Worm (Caenorhabditis elegans): ENCODE measurements around the gene ugt-34.
A peak's percentile ranks its signal among the peaks of the same experiment; 100 is the strongest.

The ugt-34 gene

DNA sequence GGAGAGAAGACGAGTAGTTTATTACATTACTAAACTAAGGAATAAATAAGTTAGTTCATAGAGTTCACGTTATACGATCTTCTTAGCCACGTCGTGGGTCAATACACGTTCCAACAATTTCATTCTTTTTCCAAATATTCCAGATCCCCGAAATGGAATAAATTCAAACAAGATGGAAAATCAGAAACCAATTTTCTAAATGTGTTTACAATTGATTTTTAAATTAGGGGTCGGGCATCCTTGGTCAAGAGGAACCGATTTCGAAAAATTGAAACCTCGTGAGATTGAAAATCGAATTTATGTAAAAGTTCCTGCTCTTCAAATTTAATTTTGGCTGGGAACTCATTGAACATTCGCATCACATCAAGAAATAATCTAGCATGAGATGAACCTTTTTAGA lies 28.0 kb upstream of the ugt-34 start:
- TF ChIP-seq ama-1 (optimal IDR thresholded peaks at IDR 0.05), result no peak
- peak; percentile 59 for TF ChIP-seq fkh-4 (tag; optimal IDR thresholded peaks at IDR 0.05; ENCODE audit: borderline replicate concordance)
- TF ChIP-seq fos-1 (tag; optimal IDR thresholded peaks at IDR 0.05), result no peak
- TF ChIP-seq hlh-4 (tag; optimal IDR thresholded peaks at IDR 0.05), result no peak
- no peak for TF ChIP-seq nhr-90 (tag; optimal IDR thresholded peaks at IDR 0.05; ENCODE audit: poor library complexity)
- no peak for TF ChIP-seq F16B12.6 (tag; optimal IDR thresholded peaks at IDR 0.05)
- no peak for TF ChIP-seq efl-3 (GFP tag; optimal IDR thresholded peaks at IDR 0.05)
- peak; percentile 84 for TF ChIP-seq dsc-1 (tag; optimal IDR thresholded peaks at IDR 0.05)
- TF ChIP-seq ces-1 (GFP tag; optimal IDR thresholded peaks at IDR 0.05), result no peak
- TF ChIP-seq xbp-1 (tag; optimal IDR thresholded peaks at IDR 0.05), result no peak
- peak; percentile 41 for TF ChIP-seq fkh-10 (GFP tag; optimal IDR thresholded peaks at IDR 0.05)
- no peak for TF ChIP-seq dpl-1 (GFP tag; optimal IDR thresholded peaks at IDR 0.05)
- no peak for TF ChIP-seq grh-1 (GFP tag; IDR thresholded peaks at IDR 0.05)
- TF ChIP-seq lin-14 (GFP tag; optimal IDR thresholded peaks at IDR 0.05), result peak; percentile 20
- no peak for TF ChIP-seq pax-3 (tag; optimal IDR thresholded peaks at IDR 0.05)
- TF ChIP-seq sup-37 (GFP tag; optimal IDR thresholded peaks at IDR 0.05), result no peak

DNA sequence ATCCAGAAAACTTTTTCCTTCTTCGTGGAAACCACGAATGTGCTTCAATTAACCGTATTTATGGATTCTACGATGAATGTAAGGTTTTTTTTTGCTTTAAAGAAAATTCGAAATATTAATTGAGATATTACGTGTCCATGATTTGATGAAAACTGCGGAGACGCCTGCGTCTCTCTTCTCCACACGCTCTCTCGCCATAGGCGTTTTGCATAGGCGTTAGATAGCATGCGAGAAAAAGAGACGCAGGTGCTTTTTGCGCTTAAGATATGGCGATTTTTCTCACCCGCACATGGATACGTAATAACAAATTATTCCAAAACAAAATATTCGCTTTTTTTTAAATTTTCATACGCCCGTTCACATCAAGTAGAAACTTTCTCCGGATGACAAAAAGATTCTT lies 26.7 kb upstream of the ugt-34 start:
- no peak for TF ChIP-seq jun-1 (tag; optimal IDR thresholded peaks at IDR 0.05)
- no peak for TF ChIP-seq efl-1 (optimal IDR thresholded peaks at IDR 0.05)
- TF ChIP-seq efl-1 (GFP tag; optimal IDR thresholded peaks at IDR 0.05 in 1 of 2), result peak in 1 of 2 experiments; percentile 86

DNA sequence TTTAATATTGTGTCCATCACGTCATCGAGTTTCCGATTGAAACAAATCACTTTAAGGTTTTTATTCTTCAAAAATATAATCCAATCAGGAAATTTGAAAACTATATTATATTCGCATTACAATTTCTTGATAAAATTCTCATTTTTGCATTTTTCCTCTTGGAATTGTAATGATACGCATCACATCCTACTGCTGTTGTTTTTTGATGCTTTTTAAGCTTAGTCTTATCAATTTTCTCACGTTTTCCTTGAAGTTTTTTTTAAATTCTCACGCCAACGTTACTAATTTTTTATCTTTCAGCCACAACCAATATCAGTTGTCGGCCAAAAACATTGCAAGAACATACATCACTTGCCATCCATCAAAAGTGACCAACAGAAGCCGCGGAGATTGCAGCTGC lies 25.3 kb upstream of the ugt-34 start, which contains the start of gene gsp-1:
Gene gsp-1 (plus strand): TSS at position 301 of the 400 bp plus-strand sequence.
- TF ChIP-seq nhr-85 (tag) (peak; percentile 41), nhr-11 (tag; optimal IDR thresholded peaks at IDR 0.05) (no peak), mab-9 (GFP tag; IDR thresholded peaks at IDR 0.05) (no peak), Y116A8C.19 (tag; optimal IDR thresholded peaks at IDR 0.05; ENCODE audit: borderline replicate concordance) (no peak), efl-1 (optimal IDR thresholded peaks at IDR 0.05) (no peak), efl-1 (GFP tag; optimal IDR thresholded peaks at IDR 0.05 in 1 of 2) (peak in 1 of 2 experiments; percentile 49), swsn-7 (tag; optimal IDR thresholded peaks at IDR 0.05) (no peak), nhr-20 (tag; optimal IDR thresholded peaks at IDR 0.05) (no peak), nhr-76 (tag; optimal IDR thresholded peaks at IDR 0.05) (no peak), isw-1 (GFP tag; IDR thresholded peaks at IDR 0.05) (no peak), pag-3 (tag; optimal IDR thresholded peaks at IDR 0.05; ENCODE audit: borderline replicate concordance, insufficient read depth) (no peak), fkh-10 (GFP tag; optimal IDR thresholded peaks at IDR 0.05) (no peak), dsc-1 (tag; optimal IDR thresholded peaks at IDR 0.05) (no peak), lin-39 (tag; optimal IDR thresholded peaks at IDR 0.05) (no peak), fkh-4 (tag; optimal IDR thresholded peaks at IDR 0.05; ENCODE audit: borderline replicate concordance) (no peak), pqm-1 (tag; optimal IDR thresholded peaks at IDR 0.05) (no peak), unc-30 (tag; optimal IDR thresholded peaks at IDR 0.05) (no peak)

DNA sequence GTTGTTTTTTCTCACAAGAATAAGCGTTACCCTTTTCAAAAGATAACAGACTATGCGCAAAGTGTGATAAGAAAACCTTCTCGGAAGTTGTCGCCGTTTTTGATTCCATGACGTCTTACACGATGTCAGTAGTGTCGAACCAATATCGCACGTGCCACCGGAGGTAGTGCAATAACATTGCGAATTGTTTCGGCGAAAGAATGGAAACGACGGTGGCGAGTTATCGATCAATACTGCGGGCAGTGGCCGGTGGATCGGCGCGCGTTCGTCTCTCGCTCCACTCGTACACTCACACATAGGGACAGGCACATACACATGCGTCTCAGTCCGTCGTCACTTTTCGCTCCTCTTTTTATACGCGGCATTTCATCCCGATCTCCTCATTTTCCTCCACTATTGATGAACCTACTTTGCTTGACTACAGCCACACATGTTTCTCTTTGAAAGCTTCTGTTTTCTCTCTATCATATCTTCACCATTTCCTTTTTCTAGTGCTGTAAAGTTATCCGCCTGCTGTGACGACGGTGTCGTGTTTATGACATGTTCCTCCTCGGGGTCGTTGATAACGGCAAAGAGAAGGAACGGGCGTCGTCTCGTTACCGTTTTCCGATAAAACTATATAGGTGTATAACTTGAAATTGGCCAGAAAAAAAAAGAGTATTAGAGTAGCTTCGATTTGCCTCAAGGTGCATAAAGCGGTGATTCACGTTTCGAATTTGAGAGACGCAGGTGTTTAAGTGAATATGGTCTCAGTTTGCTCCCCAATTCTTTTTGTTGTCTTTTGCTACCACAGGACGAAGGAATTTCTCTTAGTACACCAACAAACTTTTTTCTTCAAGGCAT lies 24.6 kb upstream of the ugt-34 start:
- TF ChIP-seq ama-1 (optimal IDR thresholded peaks at IDR 0.05), result no peak
- TF ChIP-seq ets-5 (GFP tag; IDR thresholded peaks at IDR 0.05), result no peak
- TF ChIP-seq nhr-71 (tag; optimal IDR thresholded peaks at IDR 0.05), result peak; percentile 54
- no peak for TF ChIP-seq alr-1 (tag; optimal IDR thresholded peaks at IDR 0.05; ENCODE audit: borderline replicate concordance)
- TF ChIP-seq unc-62 (GFP tag; optimal IDR thresholded peaks at IDR 0.05), result no peak
- TF ChIP-seq lin-35 (GFP tag; optimal IDR thresholded peaks at IDR 0.05), result peak in 1 of 2 experiments; percentile 57
- TF ChIP-seq ceh-90 (tag; optimal IDR thresholded peaks at IDR 0.05), result no peak
- no peak for TF ChIP-seq pax-3 (tag; optimal IDR thresholded peaks at IDR 0.05)
- no peak for TF ChIP-seq ceh-88 (GFP tag; IDR thresholded peaks at IDR 0.05)
- no peak for TF ChIP-seq aly-2 (tag; optimal IDR thresholded peaks at IDR 0.05)
- TF ChIP-seq lin-15B (tag; optimal IDR thresholded peaks at IDR 0.05), result no peak
- peak in 1 of 2 experiments; percentile 94 for TF ChIP-seq mdl-1 (tag; optimal IDR thresholded peaks at IDR 0.05)
- no peak for TF ChIP-seq C16A3.4 (tag; optimal IDR thresholded peaks at IDR 0.05)
- TF ChIP-seq ceh-63 (GFP tag; optimal IDR thresholded peaks at IDR 0.05), result no peak
- TF ChIP-seq unc-30 (tag; optimal IDR thresholded peaks at IDR 0.05), result no peak
- TF ChIP-seq dsc-1 (tag; optimal IDR thresholded peaks at IDR 0.05), result peak; percentile 75
- TF ChIP-seq elt-3 (tag; optimal IDR thresholded peaks at IDR 0.05), result peak in 5 of 6 experiments; percentile 23 to 80 (median 62)
- TF ChIP-seq blmp-1 (tag; optimal IDR thresholded peaks at IDR 0.05), result peak; percentile 49
- TF ChIP-seq lin-13 (GFP tag; optimal IDR thresholded peaks at IDR 0.05), result no peak
- no peak for TF ChIP-seq nhr-77 (tag; optimal IDR thresholded peaks at IDR 0.05)

Data from whole organism, L1 larva.